Worm (Caenorhabditis elegans) whole organism, midembryonic: ENCODE measurements around the gene F52D2.12.

Source experiments
- T22C8.4 ChIP-seq: fragments of 200-800 bp; sonication (Bioruptor generic); IDR thresholded peaks from 2 replicates; pipeline ENCODE4 v1.3.6; 2022; ENCODE audit warnings: missing genetic modification characterization, missing compliant biosample characterization
- flt-1 ChIP-seq: fragments of 200-800 bp; sonication (Bioruptor generic); IDR thresholded peaks from 2 replicates; pipeline ENCODE4 v1.3.6; 2022; ENCODE audit warnings: missing genetic modification characterization, missing compliant biosample characterization
- klf-2 ChIP-seq: fragments of 200-800 bp; sonication (Bioruptor generic); conservative IDR thresholded peaks from 2 replicates; pipeline ENCODE4 v1.3.6; 2022; ENCODE audit warnings: missing genetic modification reagents, missing genetic modification characterization, missing compliant biosample characterization
- med-1 ChIP-seq: sonication (generic microtip); optimal IDR thresholded peaks from 2 replicates; lab custom pipeline; 2017; ENCODE audit warnings: missing genetic modification characterization, mild to moderate bottlenecking, missing compliant biosample characterization, antibody characterized with exemption, missing genetic modification reagents; ENCODE audit not compliant: insufficient read depth
- ref-1 ChIP-seq: fragments of 200-800 bp; sonication (Bioruptor generic); conservative IDR thresholded peaks from 2 replicates; pipeline ENCODE4 v1.3.6; 2022; ENCODE audit warnings: missing genetic modification reagents, missing genetic modification characterization, missing compliant biosample characterization
- ztf-23 ChIP-seq: fragments of 200-800 bp; sonication (Bioruptor generic); IDR thresholded peaks from 2 replicates; pipeline ENCODE4 v1.3.6; 2022; ENCODE audit warnings: missing genetic modification reagents, missing genetic modification characterization, missing compliant biosample characterization

ce11 chrX:1977708-1978107 is at the start of gene F52D2.12:
- TF ChIP-seq med-1 (GFP tag; lab: Kevin White, UChicago): no peak
- no peak for TF ChIP-seq ref-1 (GFP tag; lab: Robert Waterston, UW)
- no peak for TF ChIP-seq T22C8.4 (GFP tag; lab: Robert Waterston, UW)
- TF ChIP-seq ztf-23 (GFP tag; lab: Robert Waterston, UW): no peak
- TF ChIP-seq klf-2 (GFP tag; lab: Robert Waterston, UW): no peak
- no peak for TF ChIP-seq flt-1
